Worm (Caenorhabditis elegans): Measurements from ENCODE around the gene sssh-1.

- TF ChIP-seq snpc-4 (tag; optimal IDR thresholded peaks at IDR 0.05) (no peak), pha-4 (tag; optimal IDR thresholded peaks at IDR 0.05) (no peak), lsy-2 (tag; optimal IDR thresholded peaks at IDR 0.05) (no peak), nhr-76 (tag; optimal IDR thresholded peaks at IDR 0.05) (no peak), mep-1 (tag; optimal IDR thresholded peaks at IDR 0.05) (no peak), elt-3 (tag; optimal IDR thresholded peaks at IDR 0.05) (no peak), mab-5 (tag; optimal IDR thresholded peaks at IDR 0.05) (no peak), nhr-12 (tag; optimal IDR thresholded peaks at IDR 0.05) (no peak), unc-62 (GFP tag; optimal IDR thresholded peaks at IDR 0.05) (no peak), lin-13 (tag; optimal IDR thresholded peaks at IDR 0.05) (no peak), ces-1 (GFP tag; optimal IDR thresholded peaks at IDR 0.05) (no peak), ceh-43 (GFP tag; optimal IDR thresholded peaks at IDR 0.05) (no peak), ham-2 (GFP tag; optimal IDR thresholded peaks at IDR 0.05) (no peak)
Observed at ce11 chrX:14894845-14895244, 19.1 kb downstream of the sssh-1 start, which contains the start of gene nac-1.
